Worm (Caenorhabditis elegans) whole organism, L1 larva: ENCODE measurements around the gene W10G11.19.

Experiments
- C16A3.4 ChIP-seq: fragments of 150-350 bp; optimal IDR thresholded peaks from 2 replicates; lab custom pipeline; 2014; ENCODE audit warnings: missing biosample characterization, missing genetic modification characterization
- C34B4.2 ChIP-seq: sonication (generic microtip); optimal IDR thresholded peaks from 2 replicates; lab custom pipeline; 2017; ENCODE audit warnings: mild to moderate bottlenecking, missing genetic modification characterization, missing compliant biosample characterization
- ceh-8 ChIP-seq: fragments of 200-800 bp; sonication (Bioruptor generic); optimal IDR thresholded peaks from 2 replicates; lab custom pipeline; 2018; ENCODE audit warnings: mild to moderate bottlenecking, missing genetic modification characterization, moderate library complexity, missing compliant biosample characterization
- ceh-82 ChIP-seq, 3 experiments: fragments of 150-350 bp in 1 of 3; sonication (generic microtip) in 2 of 3; optimal IDR thresholded peaks; 2 replicates each; lab custom pipeline; 2014 to 2017; ENCODE audit warnings: missing biosample characterization in 3 of 3, missing genetic modification characterization in 3 of 3
- ceh-88 ChIP-seq: fragments of 200-800 bp; sonication (Bioruptor generic); IDR thresholded peaks from 2 replicates; pipeline ENCODE4 v1.3.6; 2022; ENCODE audit warnings: missing genetic modification characterization, missing compliant biosample characterization
- ceh-90 ChIP-seq: sonication (generic microtip); optimal IDR thresholded peaks from 2 replicates; lab custom pipeline; 2016; ENCODE audit warnings: missing genetic modification characterization, missing compliant biosample characterization
- dpl-1 ChIP-seq, 3 experiments: fragments of 150-350 bp in 2 of 3; sonication (generic microtip) in 1 of 3; optimal IDR thresholded peaks; 2 replicates each; lab custom pipeline; 2014 to 2017; ENCODE audit warnings: missing biosample characterization in 3 of 3, missing genetic modification characterization in 3 of 3, missing genetic modification reagents in 3 of 3
- efl-1 ChIP-seq, 4 experiments: fragments of 150-350 bp; optimal IDR thresholded peaks in 3 of 4; peaks in 1 of 4; 1 replicate in 1 of 4; 2 replicates in 3 of 4; lab custom pipeline; 2014; ENCODE audit warnings: missing biosample characterization in 2 of 4, missing genetic modification characterization in 2 of 4, missing genetic modification reagents in 2 of 4
- efl-3 ChIP-seq: fragments of 200-800 bp; sonication (Bioruptor generic); optimal IDR thresholded peaks from 2 replicates; lab custom pipeline; 2018; ENCODE audit warnings: mild to moderate bottlenecking, missing genetic modification characterization, missing compliant biosample characterization
- egl-13 ChIP-seq: sonication (generic microtip); optimal IDR thresholded peaks from 2 replicates; lab custom pipeline; 2016; ENCODE audit warnings: missing genotype, missing genetic modification reagents, missing genetic modification characterization, missing compliant biosample characterization
- elt-2 ChIP-seq: sonication (generic microtip); optimal IDR thresholded peaks from 2 replicates; lab custom pipeline; 2016; ENCODE audit warnings: missing genetic modification characterization, mild to moderate bottlenecking, inconsistent platforms, missing compliant biosample characterization, missing genetic modification reagents
- elt-3 ChIP-seq, 6 experiments: fragments of 150-350 bp in 1 of 6; sonication (generic microtip); optimal IDR thresholded peaks; 2 replicates each; lab custom pipeline; 2017 to 2018; ENCODE audit warnings: missing biosample characterization in 6 of 6, missing genetic modification characterization in 6 of 6, inconsistent platforms in 1 of 6
- fkh-8 ChIP-seq: sonication (generic microtip); optimal IDR thresholded peaks from 2 replicates; lab custom pipeline; 2016; ENCODE audit warnings: mild to moderate bottlenecking, missing genetic modification characterization, missing compliant biosample characterization
- hpl-2 ChIP-seq: fragments of 150-350 bp; optimal IDR thresholded peaks from 2 replicates; lab custom pipeline; 2014; ENCODE audit warnings: missing biosample characterization, missing genetic modification reagents, missing genetic modification characterization
- irx-1 ChIP-seq: sonication (generic microtip); optimal IDR thresholded peaks from 2 replicates; lab custom pipeline; 2016; ENCODE audit warnings: missing genetic modification characterization, missing compliant biosample characterization
- isw-1 ChIP-seq: fragments of 200-800 bp; sonication (Bioruptor generic); IDR thresholded peaks from 2 replicates; pipeline ENCODE4 v1.3.6; 2022; ENCODE audit warnings: missing genetic modification characterization, missing compliant biosample characterization
- jun-1 ChIP-seq: fragments of 150-350 bp; optimal IDR thresholded peaks from 2 replicates; lab custom pipeline; 2014; ENCODE audit warnings: missing biosample characterization, missing genetic modification reagents, missing genetic modification characterization
- lin-14 ChIP-seq: fragments of 200-800 bp; sonication (Bioruptor generic); optimal IDR thresholded peaks from 2 replicates; lab custom pipeline; 2018; ENCODE audit warnings: mild to moderate bottlenecking, missing genetic modification characterization, moderate library complexity, missing compliant biosample characterization
- lin-35 ChIP-seq, 2 experiments: fragments of 150-350 bp; optimal IDR thresholded peaks; 2 replicates each; lab custom pipeline; 2014; ENCODE audit warnings: missing biosample characterization in 2 of 2, missing genetic modification characterization in 2 of 2, missing genetic modification reagents in 2 of 2
- mdl-1 ChIP-seq, 2 experiments: fragments of 150-350 bp; optimal IDR thresholded peaks; 2 replicates each; lab custom pipeline; 2014 to 2017; ENCODE audit warnings: missing biosample characterization in 2 of 2, missing genetic modification characterization in 2 of 2, inconsistent platforms in 1 of 2
- mef-2 ChIP-seq: fragments of 150-350 bp; optimal IDR thresholded peaks from 2 replicates; lab custom pipeline; 2014; ENCODE audit warnings: missing biosample characterization, missing genetic modification characterization
- nhr-11 ChIP-seq: fragments of 150-350 bp; optimal IDR thresholded peaks from 2 replicates; lab custom pipeline; 2014; ENCODE audit warnings: missing biosample characterization, missing genetic modification characterization
- nhr-12 ChIP-seq: sonication (generic microtip); optimal IDR thresholded peaks from 2 replicates; lab custom pipeline; 2017; ENCODE audit warnings: missing biosample characterization, missing genetic modification characterization
- nhr-19 ChIP-seq: fragments of 200-800 bp; sonication (Bioruptor generic); conservative IDR thresholded peaks from 2 replicates; pipeline ENCODE4 v1.3.6; 2022; ENCODE audit warnings: missing genetic modification characterization, missing compliant biosample characterization
- nhr-20 ChIP-seq: sonication (generic microtip); optimal IDR thresholded peaks from 2 replicates; lab custom pipeline; 2016; ENCODE audit warnings: mild to moderate bottlenecking, missing genetic modification characterization, missing compliant biosample characterization
- nhr-237 ChIP-seq: fragments of 150-350 bp; optimal IDR thresholded peaks from 2 replicates; lab custom pipeline; 2014; ENCODE audit warnings: missing biosample characterization, missing genetic modification characterization
- nhr-47 ChIP-seq: sonication (generic microtip); optimal IDR thresholded peaks from 2 replicates; lab custom pipeline; 2016; ENCODE audit warnings: mild to moderate bottlenecking, missing genetic modification characterization, moderate library complexity, missing compliant biosample characterization
- nhr-76 ChIP-seq: sonication (generic microtip); optimal IDR thresholded peaks from 2 replicates; lab custom pipeline; 2017; ENCODE audit warnings: missing biosample characterization, missing genetic modification characterization
- nhr-77 ChIP-seq: fragments of 150-350 bp; optimal IDR thresholded peaks from 2 replicates; lab custom pipeline; 2014; ENCODE audit warnings: missing biosample characterization, missing genetic modification characterization
- nhr-84 ChIP-seq: sonication (generic microtip); optimal IDR thresholded peaks from 2 replicates; lab custom pipeline; 2017; ENCODE audit warnings: missing biosample characterization, missing genetic modification characterization
- nhr-85 ChIP-seq: sonication (generic microtip); peaks from one replicate; lab custom pipeline; 2016; ENCODE audit warnings: missing genetic modification characterization, inconsistent platforms, missing compliant biosample characterization
- nhr-90 ChIP-seq: sonication (generic microtip); optimal IDR thresholded peaks from 2 replicates; lab custom pipeline; 2016; ENCODE audit warnings: mild to moderate bottlenecking, missing genetic modification characterization, missing compliant biosample characterization; ENCODE audit not compliant: poor library complexity
- rnt-1 ChIP-seq: sonication (generic microtip); optimal IDR thresholded peaks from 2 replicates; lab custom pipeline; 2016; ENCODE audit warnings: mild to moderate bottlenecking, missing genetic modification characterization, moderate library complexity, missing compliant biosample characterization
- skn-1 ChIP-seq: fragments of 150-350 bp; optimal IDR thresholded peaks from 2 replicates; lab custom pipeline; 2014; ENCODE audit warnings: missing biosample characterization, missing genetic modification characterization
- snu-23 ChIP-seq: sonication (generic microtip); optimal IDR thresholded peaks from 2 replicates; lab custom pipeline; 2016; ENCODE audit warnings: missing genetic modification characterization, missing compliant biosample characterization
- sup-37 ChIP-seq: fragments of 200-800 bp; sonication (Bioruptor generic); optimal IDR thresholded peaks from 2 replicates; lab custom pipeline; 2018; ENCODE audit warnings: mild to moderate bottlenecking, missing genetic modification characterization, missing compliant biosample characterization
- swsn-7 ChIP-seq: sonication (generic microtip); optimal IDR thresholded peaks from 2 replicates; lab custom pipeline; 2016; ENCODE audit warnings: missing genetic modification characterization, missing compliant biosample characterization
- unc-86 ChIP-seq: sonication (generic microtip); optimal IDR thresholded peaks from 2 replicates; lab custom pipeline; 2016; ENCODE audit warnings: missing genetic modification characterization, missing compliant biosample characterization
- unc-98 ChIP-seq: fragments of 200-800 bp; sonication (Bioruptor generic); IDR thresholded peaks from 2 replicates; pipeline ENCODE4 v1.3.6; 2022; ENCODE audit warnings: missing genetic modification characterization, missing compliant biosample characterization
- ztf-11 ChIP-seq, 2 experiments: sonication (generic microtip); optimal IDR thresholded peaks; 2 replicates each; lab custom pipeline; 2016 to 2017; ENCODE audit warnings: missing genetic modification characterization in 2 of 2, missing biosample characterization in 1 of 2, missing compliant biosample characterization in 1 of 2
- ztf-4 ChIP-seq: fragments of 150-350 bp; optimal IDR thresholded peaks from 2 replicates; lab custom pipeline; 2014; ENCODE audit warnings: missing biosample characterization, missing genetic modification characterization

W10G11.19 gene

DNA sequence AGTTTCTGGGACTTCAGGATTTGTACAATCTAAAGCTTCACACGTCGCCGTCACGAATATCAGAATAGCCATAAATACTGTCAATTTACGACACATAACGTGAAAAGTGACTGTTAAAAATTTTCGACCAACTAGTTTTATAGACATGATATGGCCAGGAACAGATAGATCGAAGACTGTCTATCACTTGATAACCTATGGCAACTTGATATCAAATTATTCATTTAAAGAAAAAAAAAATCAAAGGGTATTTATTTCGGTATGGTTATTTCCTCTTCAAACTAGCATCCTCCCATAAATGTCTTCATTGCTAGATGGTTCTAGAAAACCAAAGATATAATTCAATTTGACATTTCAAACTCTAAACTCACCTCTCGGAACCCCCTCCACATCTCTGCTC, 12.0 kb downstream of the W10G11.19 start, which contains the start of gene W10G11.3:
Gene W10G11.3 (minus strand): TSS at position 101 of the 400 bp plus-strand sequence.
- TF ChIP-seq snu-23 (no peak), nhr-47 (tag; lab: Kevin White, UChicago) (no peak), nhr-85 (no peak), nhr-84 (tag; lab: Kevin White, UChicago) (no peak), skn-1 (no peak), ceh-88 (no peak), elt-3 (tag; optimal IDR thresholded peaks at IDR 0.05; lab: Kevin White, UChicago) (no peak), efl-1 (optimal IDR thresholded peaks at IDR 0.05; lab: Kevin White, UChicago) (no peak), efl-1 (GFP tag; optimal IDR thresholded peaks at IDR 0.05 in 1 of 2; lab: Kevin White, UChicago) (no peak), C34B4.2 (tag; lab: Kevin White, UChicago) (no peak), nhr-90 (tag; lab: Kevin White, UChicago) (no peak), nhr-20 (no peak), ztf-4 (no peak), mef-2 (no peak), swsn-7 (tag; lab: Kevin White, UChicago) (no peak), nhr-237 (tag; lab: Kevin White, UChicago) (no peak), efl-3 (GFP tag; lab: Kevin White, UChicago) (no peak), lin-14 (GFP tag; lab: Kevin White, UChicago) (no peak), isw-1 (GFP tag; lab: Robert Waterston, UW) (no peak), nhr-77 (tag; lab: Kevin White, UChicago) (no peak), sup-37 (no peak)

ce11 chrII:3567066-3567465, 16.6 kb downstream of the W10G11.19 start:
- TF ChIP-seq irx-1 (tag; lab: Kevin White, UChicago): no peak
- no peak for TF ChIP-seq nhr-76 (tag; lab: Kevin White, UChicago)
- no peak for TF ChIP-seq unc-86 (tag; lab: Kevin White, UChicago)
- no peak for TF ChIP-seq lin-35 (GFP tag; optimal IDR thresholded peaks at IDR 0.05; lab: Kevin White, UChicago)
- TF ChIP-seq ztf-11 (tag; optimal IDR thresholded peaks at IDR 0.05; lab: Kevin White, UChicago): no peak
- TF ChIP-seq nhr-12 (tag; lab: Kevin White, UChicago): no peak

- TF ChIP-seq rnt-1 (tag; lab: Kevin White, UChicago): peak; percentile 50
- TF ChIP-seq dpl-1 (GFP tag; optimal IDR thresholded peaks at IDR 0.05; lab: Kevin White, UChicago): peak in 1 of 3 experiments; percentile 12
- peak; percentile 58 for TF ChIP-seq nhr-90 (tag; lab: Kevin White, UChicago)
- TF ChIP-seq nhr-19 (GFP tag; lab: Robert Waterston, UW): peak; percentile 37
- peak; percentile 17 for TF ChIP-seq fkh-8
- TF ChIP-seq nhr-85: peak; percentile 70
- TF ChIP-seq efl-1 (optimal IDR thresholded peaks at IDR 0.05; lab: Kevin White, UChicago): peak; percentile 14 to 29
- TF ChIP-seq efl-1 (GFP tag; optimal IDR thresholded peaks at IDR 0.05 in 1 of 2; lab: Kevin White, UChicago): peak in 1 of 2 experiments; percentile 91
- TF ChIP-seq swsn-7 (tag; lab: Kevin White, UChicago): peak; percentile 11
- peak in 1 of 3 experiments; percentile 21 for TF ChIP-seq ceh-82 (tag; optimal IDR thresholded peaks at IDR 0.05; lab: Kevin White, UChicago)
- peak; percentile 34 for TF ChIP-seq elt-2 (tag; lab: Kevin White, UChicago)
- TF ChIP-seq lin-35 (GFP tag; optimal IDR thresholded peaks at IDR 0.05; lab: Kevin White, UChicago): peak in 1 of 2 experiments; percentile 24
- TF ChIP-seq nhr-20: peak; percentile 45
Measured at ce11 chrII:3567576-3567975, 17.1 kb downstream of the W10G11.19 start.

DNA sequence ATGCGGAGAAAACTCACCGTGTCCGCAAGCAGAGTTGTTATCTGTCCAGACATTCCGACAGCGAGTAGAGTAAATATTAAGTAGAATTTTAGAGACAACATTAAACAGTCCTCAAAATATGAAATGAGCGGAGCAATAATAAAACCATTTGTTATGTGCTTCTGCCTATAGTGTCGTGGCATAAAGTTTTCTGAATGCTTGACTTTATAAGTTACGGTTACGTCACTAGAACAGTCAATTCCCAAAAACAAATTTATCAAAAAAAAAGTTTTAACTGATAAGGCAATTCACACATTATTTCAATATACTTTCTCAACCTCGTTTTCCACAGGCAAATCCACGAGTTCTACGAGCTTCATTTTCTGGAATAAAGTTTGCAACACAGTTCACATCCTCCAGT, 18.7 kb downstream of the W10G11.19 start, which contains the start of gene clec-127:
Gene clec-127 (minus strand): TSS at position 101 of the 400 bp plus-strand sequence.
- no peak for TF ChIP-seq skn-1
- TF ChIP-seq mdl-1 (tag; optimal IDR thresholded peaks at IDR 0.05; lab: Kevin White, UChicago): no peak
- TF ChIP-seq ceh-8: no peak
- no peak for TF ChIP-seq unc-98 (GFP tag; lab: Robert Waterston, UW)
- no peak for TF ChIP-seq egl-13
- TF ChIP-seq dpl-1 (GFP tag; optimal IDR thresholded peaks at IDR 0.05; lab: Kevin White, UChicago): no peak
- no peak for TF ChIP-seq ceh-90
- TF ChIP-seq rnt-1 (tag; lab: Kevin White, UChicago): no peak
- no peak for TF ChIP-seq C34B4.2 (tag; lab: Kevin White, UChicago)
- TF ChIP-seq hpl-2: no peak
- TF ChIP-seq nhr-11 (tag; lab: Kevin White, UChicago): no peak
- TF ChIP-seq irx-1 (tag; lab: Kevin White, UChicago): no peak
- no peak for TF ChIP-seq ztf-11 (tag; optimal IDR thresholded peaks at IDR 0.05; lab: Kevin White, UChicago)
- TF ChIP-seq jun-1 (tag; lab: Kevin White, UChicago): no peak
- no peak for TF ChIP-seq C16A3.4 (tag; lab: Kevin White, UChicago)
